Worm (Caenorhabditis elegans) whole organism, L3 larva: ENCODE results near the gene C30G7.5.

ENCODE experiments used
- R02D3.7 ChIP-seq: fragments of 150-350 bp; optimal IDR thresholded peaks from 2 replicates; lab custom pipeline; 2014; ENCODE audit warnings: missing biosample characterization, missing genetic modification characterization
- ZK546.5 ChIP-seq: sonication (generic microtip); optimal IDR thresholded peaks from 2 replicates; lab custom pipeline; 2017; ENCODE audit warnings: missing biosample characterization, missing genetic modification characterization
- aly-2 ChIP-seq: fragments of 150-350 bp; optimal IDR thresholded peaks from 2 replicates; lab custom pipeline; 2014; ENCODE audit warnings: missing biosample characterization, missing genetic modification characterization
- ama-1 ChIP-seq: fragments of 150-350 bp; optimal IDR thresholded peaks from 2 replicates; lab custom pipeline; 2018
- ceh-16 ChIP-seq: sonication (generic microtip); optimal IDR thresholded peaks from 2 replicates; lab custom pipeline; 2017; ENCODE audit warnings: missing biosample characterization, missing genetic modification characterization
- ceh-28 ChIP-seq: fragments of 150-350 bp; optimal IDR thresholded peaks from 2 replicates; lab custom pipeline; 2014; ENCODE audit warnings: missing biosample characterization, missing genetic modification reagents, missing genetic modification characterization
- ceh-82 ChIP-seq: fragments of 150-350 bp; optimal IDR thresholded peaks from 2 replicates; lab custom pipeline; 2014; ENCODE audit warnings: missing biosample characterization, missing genetic modification characterization
- ceh-9 ChIP-seq: sonication (generic microtip); optimal IDR thresholded peaks from 2 replicates; lab custom pipeline; 2018; ENCODE audit warnings: missing biosample characterization, missing genetic modification characterization
- daf-12 ChIP-seq: fragments of 150-350 bp; optimal IDR thresholded peaks from 2 replicates; lab custom pipeline; 2014; ENCODE audit warnings: missing biosample characterization, missing genetic modification reagents, missing genetic modification characterization
- egl-27 ChIP-seq: sonication (generic microtip); optimal IDR thresholded peaks from 4 replicates; lab custom pipeline; 2017; ENCODE audit warnings: missing biosample characterization, missing genetic modification reagents, missing genetic modification characterization
- egl-5 ChIP-seq: fragments of 150-350 bp; optimal IDR thresholded peaks from 2 replicates; lab custom pipeline; 2017; ENCODE audit warnings: missing biosample characterization, missing genetic modification reagents, missing genetic modification characterization, inconsistent platforms
- elt-1 ChIP-seq: fragments of 150-350 bp; optimal IDR thresholded peaks from 2 replicates; lab custom pipeline; 2014; ENCODE audit warnings: missing biosample characterization, missing genetic modification characterization
- elt-2 ChIP-seq: sonication (generic microtip); optimal IDR thresholded peaks from 2 replicates; lab custom pipeline; 2016; ENCODE audit warnings: missing genetic modification reagents, mild to moderate bottlenecking, missing genetic modification characterization, missing compliant biosample characterization
- elt-3 ChIP-seq, 3 experiments: fragments of 150-350 bp in 1 of 3; sonication (generic microtip) in 2 of 3; optimal IDR thresholded peaks; 2 replicates in 2 of 3; 4 replicates in 1 of 3; lab custom pipeline; 2014 to 2017; ENCODE audit warnings: missing biosample characterization in 3 of 3, missing genetic modification characterization in 3 of 3
- eor-1 ChIP-seq, 2 experiments: fragments of 150-350 bp; optimal IDR thresholded peaks; 2 replicates each; lab custom pipeline; 2014 to 2018; ENCODE audit warnings: missing biosample characterization in 2 of 2, missing genetic modification characterization in 2 of 2
- fkh-10 ChIP-seq: sonication (generic microtip); optimal IDR thresholded peaks from 2 replicates; lab custom pipeline; 2017; ENCODE audit warnings: missing biosample characterization, missing genetic modification reagents, missing genetic modification characterization
- fkh-2 ChIP-seq: fragments of 150-350 bp; optimal IDR thresholded peaks from 2 replicates; lab custom pipeline; 2014; ENCODE audit warnings: missing biosample characterization, missing genetic modification reagents, missing genetic modification characterization
- fos-1 ChIP-seq: fragments of 150-350 bp; optimal IDR thresholded peaks from 2 replicates; lab custom pipeline; 2014; ENCODE audit warnings: missing biosample characterization, missing genetic modification characterization
- hmg-11 ChIP-seq: sonication (generic microtip); optimal IDR thresholded peaks from 2 replicates; lab custom pipeline; 2016; ENCODE audit warnings: missing genetic modification characterization, missing compliant biosample characterization
- jun-1 ChIP-seq: fragments of 150-350 bp; optimal IDR thresholded peaks from 2 replicates; lab custom pipeline; 2014; ENCODE audit warnings: missing biosample characterization, missing genetic modification reagents, missing genetic modification characterization
- lin-15B ChIP-seq: fragments of 150-350 bp; optimal IDR thresholded peaks from 2 replicates; lab custom pipeline; 2014; ENCODE audit warnings: missing biosample characterization, missing genetic modification characterization
- lin-39 ChIP-seq: fragments of 150-350 bp; optimal IDR thresholded peaks from 2 replicates; lab custom pipeline; 2018; ENCODE audit warnings: missing biosample characterization, missing genetic modification reagents, missing genetic modification characterization
- lsy-12 ChIP-seq: sonication (generic microtip); optimal IDR thresholded peaks from 2 replicates; lab custom pipeline; 2016; ENCODE audit warnings: mild to moderate bottlenecking, missing genetic modification characterization, missing compliant biosample characterization
- nfya-1 ChIP-seq: sonication (generic microtip); optimal IDR thresholded peaks from 2 replicates; lab custom pipeline; 2017; ENCODE audit warnings: missing genetic modification characterization, mild to moderate bottlenecking, missing compliant biosample characterization, antibody characterized with exemption, moderate library complexity; ENCODE audit not compliant: insufficient read depth
- nhr-11 ChIP-seq: fragments of 150-350 bp; optimal IDR thresholded peaks from 2 replicates; lab custom pipeline; 2014; ENCODE audit warnings: missing biosample characterization, missing genetic modification characterization
- nhr-23 ChIP-seq: fragments of 150-350 bp; optimal IDR thresholded peaks from 2 replicates; lab custom pipeline; 2014; ENCODE audit warnings: missing biosample characterization, missing genetic modification reagents, missing genetic modification characterization
- nhr-25 ChIP-seq: sonication (generic microtip); optimal IDR thresholded peaks from 2 replicates; lab custom pipeline; 2017; ENCODE audit warnings: missing biosample characterization, missing genetic modification characterization
- nhr-28 ChIP-seq: fragments of 150-350 bp; optimal IDR thresholded peaks from 2 replicates; lab custom pipeline; 2014; ENCODE audit warnings: missing biosample characterization, missing genetic modification characterization
- nhr-43 ChIP-seq: sonication (generic microtip); optimal IDR thresholded peaks from 2 replicates; lab custom pipeline; 2016; ENCODE audit warnings: mild to moderate bottlenecking, missing genetic modification characterization, missing compliant biosample characterization; ENCODE audit not compliant: poor library complexity, severe bottlenecking
- nhr-76 ChIP-seq: fragments of 150-350 bp; sonication (generic microtip); optimal IDR thresholded peaks from 5 replicates; lab custom pipeline; 2014; ENCODE audit warnings: missing biosample characterization, missing genetic modification characterization
- nhr-77 ChIP-seq: fragments of 150-350 bp; optimal IDR thresholded peaks from 2 replicates; lab custom pipeline; 2014; ENCODE audit warnings: missing biosample characterization, missing genetic modification characterization
- pha-4 ChIP-seq: fragments of 150-350 bp; optimal IDR thresholded peaks from 2 replicates; lab custom pipeline; 2014; ENCODE audit warnings: missing biosample characterization, missing genetic modification reagents, missing genetic modification characterization
- pqm-1 ChIP-seq: fragments of 150-350 bp; optimal IDR thresholded peaks from 2 replicates; lab custom pipeline; 2017; ENCODE audit warnings: missing biosample characterization, missing genetic modification characterization, inconsistent platforms
- sea-2 ChIP-seq: fragments of 150-350 bp; sonication (generic microtip); optimal IDR thresholded peaks from 4 replicates; lab custom pipeline; 2014; ENCODE audit warnings: missing biosample characterization, missing genetic modification reagents, missing genetic modification characterization
- skn-1 ChIP-seq: fragments of 150-350 bp; optimal IDR thresholded peaks from 2 replicates; lab custom pipeline; 2014; ENCODE audit warnings: missing biosample characterization, missing genetic modification characterization
- snpc-4 ChIP-seq: fragments of 150-350 bp; optimal IDR thresholded peaks from 2 replicates; lab custom pipeline; 2014; ENCODE audit warnings: missing biosample characterization, missing genetic modification characterization
- tbx-2 ChIP-seq: sonication (generic microtip); optimal IDR thresholded peaks from 2 replicates; lab custom pipeline; 2016; ENCODE audit warnings: mild to moderate bottlenecking, missing genetic modification characterization, missing compliant biosample characterization
- unc-62 ChIP-seq: fragments of 150-350 bp; sonication (generic microtip); optimal IDR thresholded peaks from 4 replicates; lab custom pipeline; 2014; ENCODE audit warnings: missing biosample characterization, missing genetic modification reagents, missing genetic modification characterization
- zag-1 ChIP-seq: fragments of 150-350 bp; optimal IDR thresholded peaks from 2 replicates; lab custom pipeline; 2014; ENCODE audit warnings: missing biosample characterization, missing genetic modification characterization
- ztf-4 ChIP-seq: fragments of 150-350 bp; optimal IDR thresholded peaks from 2 replicates; lab custom pipeline; 2014; ENCODE audit warnings: missing biosample characterization, missing genetic modification characterization

The C30G7.5 gene

ce11 chrV:14954633-14955032 is at the start of gene C30G7.5:
Gene C30G7.5 (minus strand): TSS chrV:14954733.
- TF ChIP-seq nhr-43 (tag; lab: Kevin White, UChicago): no peak
- TF ChIP-seq nhr-23 (tag; lab: Kevin White, UChicago): no peak
- TF ChIP-seq jun-1 (tag; lab: Kevin White, UChicago): no peak
- no peak for TF ChIP-seq nhr-25 (tag; lab: Kevin White, UChicago)
- TF ChIP-seq ztf-4: no peak
- no peak for TF ChIP-seq snpc-4 (tag; lab: Kevin White, UChicago)
- no peak for TF ChIP-seq nhr-11 (tag; lab: Kevin White, UChicago)
- no peak for TF ChIP-seq fkh-2 (tag; lab: Kevin White, UChicago)
- TF ChIP-seq aly-2 (tag; lab: Kevin White, UChicago): no peak
- no peak for TF ChIP-seq elt-1 (tag; lab: Kevin White, UChicago)
- TF ChIP-seq ama-1: no peak
- TF ChIP-seq nfya-1 (tag; lab: Kevin White, UChicago): no peak
- TF ChIP-seq, all 47 proteins: peak for 0

DNA sequence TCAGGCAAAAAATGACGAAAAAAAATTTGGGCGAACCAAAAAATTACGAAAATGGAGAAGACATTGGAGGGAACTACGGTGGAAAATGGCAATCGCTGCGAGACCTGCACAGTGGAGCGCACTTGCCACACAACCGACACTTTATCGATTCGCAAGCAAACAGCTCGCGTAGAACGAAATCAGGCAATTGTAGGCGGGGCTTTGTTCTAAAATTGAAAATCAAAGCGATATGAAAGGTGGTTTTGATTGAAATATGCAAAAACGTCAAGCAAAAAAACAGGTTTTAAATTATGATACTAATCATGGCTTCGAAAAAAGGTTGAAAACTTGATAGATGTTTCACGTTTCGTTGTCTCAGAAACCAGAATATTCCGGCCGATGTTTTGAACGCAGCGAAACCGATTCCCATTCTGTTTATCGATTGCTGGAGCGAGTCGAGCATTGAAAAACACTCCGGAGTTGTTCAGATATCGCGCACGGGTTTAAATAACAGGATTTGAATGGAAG is 47.7 kb upstream of the C30G7.5 start, which contains the start of the genes fib-1 and mut-15:
fib-1 (minus strand) TSS at position 40 of the 507 bp plus-strand sequence.
mut-15 (plus strand) TSS at position 360 of the 507 bp plus-strand sequence.
- TF ChIP-seq nhr-77 (tag; lab: Kevin White, UChicago) (peak; percentile 14), nhr-23 (tag; lab: Kevin White, UChicago) (peak; percentile 91), aly-2 (tag; lab: Kevin White, UChicago) (no peak), unc-62 (GFP tag; lab: Kevin White, UChicago) (peak; percentile 59), elt-1 (tag; lab: Kevin White, UChicago) (peak; percentile 24), skn-1 (tag; lab: Kevin White, UChicago) (peak; percentile 71), sea-2 (GFP tag; lab: Kevin White, UChicago) (no peak), hmg-11 (peak; percentile 81), nhr-43 (tag; lab: Kevin White, UChicago) (peak; percentile 91), nfya-1 (tag; lab: Kevin White, UChicago) (peak; percentile 94), ceh-9 (tag; lab: Kevin White, UChicago) (no peak), fos-1 (no peak), ceh-28 (peak; percentile 96), snpc-4 (tag; lab: Kevin White, UChicago) (peak; percentile 80), elt-2 (tag; lab: Kevin White, UChicago) (peak; percentile 72), nhr-76 (tag; lab: Kevin White, UChicago) (no peak), lin-15B (peak; percentile 98), pha-4 (peak; percentile 95), elt-3 (tag; optimal IDR thresholded peaks at IDR 0.05; lab: Kevin White, UChicago) (peak in 1 of 3 experiments; percentile 72), tbx-2 (tag; lab: Kevin White, UChicago) (peak; percentile 48), pqm-1 (tag; lab: Kevin White, UChicago) (peak; percentile 61), lsy-12 (tag; lab: Kevin White, UChicago) (peak; percentile 91), nhr-28 (tag; lab: Kevin White, UChicago) (no peak), nhr-11 (tag; lab: Kevin White, UChicago) (peak; percentile 76), fkh-10 (peak; percentile 80), ceh-16 (tag; lab: Kevin White, UChicago) (no peak), zag-1 (tag; lab: Kevin White, UChicago) (peak; percentile 39), nhr-25 (tag; lab: Kevin White, UChicago) (peak; percentile 94), ceh-82 (tag; lab: Kevin White, UChicago) (peak; percentile 53), lin-39 (tag; lab: Kevin White, UChicago) (peak; percentile 84), jun-1 (tag; lab: Kevin White, UChicago) (peak; percentile 75), egl-27 (tag; lab: Kevin White, UChicago) (peak; percentile 10), eor-1 (tag; optimal IDR thresholded peaks at IDR 0.05; lab: Kevin White, UChicago) (no peak), egl-5 (tag; lab: Kevin White, UChicago) (peak; percentile 92), ztf-4 (peak; percentile 26), ZK546.5 (tag; lab: Kevin White, UChicago) (no peak), R02D3.7 (peak; percentile 88), daf-12 (no peak), ama-1 (no peak)
- TF ChIP-seq, all 47 proteins: peak for 28
